Worm (Caenorhabditis elegans): Measurements from ENCODE around the gene nlp-25.

DNA sequence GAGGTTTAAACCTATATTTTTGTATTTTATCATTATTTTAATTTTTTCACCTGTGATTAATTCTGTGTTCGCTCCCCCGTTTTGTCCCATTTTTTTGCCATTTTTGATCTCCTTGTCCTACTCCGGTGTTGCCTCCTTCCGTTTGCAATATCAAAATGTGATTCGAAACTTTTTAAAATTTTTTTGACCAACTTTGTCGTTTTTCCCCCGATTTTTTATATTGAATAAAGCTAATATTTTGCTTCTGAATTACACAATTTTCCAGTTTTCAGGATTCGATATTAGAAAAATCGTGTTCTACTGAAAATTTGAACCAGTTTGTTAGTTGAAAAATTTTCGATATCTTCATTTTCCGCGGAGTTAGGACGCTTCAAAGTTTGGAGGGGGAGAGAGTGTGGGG lies at the start of gene nlp-25:
- TF ChIP-seq W03F9.2 (tag; optimal IDR thresholded peaks at IDR 0.05) (no peak), him-1 (tag; optimal IDR thresholded peaks at IDR 0.05) (no peak)

Data from whole organism, L4/young adult.